Fruit fly (Drosophila melanogaster): ENCODE results near the gene Wnt6.

Wnt6 gene

DNA sequence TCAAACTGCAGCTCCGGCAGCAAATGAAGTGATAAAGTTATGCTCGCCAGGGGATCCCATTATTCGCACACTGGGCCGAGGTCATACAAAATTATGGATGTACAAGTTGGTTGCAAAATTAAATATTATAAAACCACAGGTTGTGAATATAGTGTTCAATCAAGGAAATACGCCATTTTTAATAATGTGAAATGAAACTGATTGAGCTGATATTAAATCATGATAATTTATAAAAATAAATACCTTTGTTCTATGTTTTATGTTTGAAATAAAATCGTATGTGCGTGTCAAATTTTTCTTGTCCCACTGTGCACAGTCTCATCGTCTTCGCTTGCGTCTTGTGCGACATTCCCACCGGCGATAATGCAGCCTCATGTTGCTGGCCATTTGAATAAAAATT lies 37.6 kb upstream of the Wnt6 start:
- TF ChIP-seq dac (GFP tag; optimal IDR thresholded peaks at IDR 0.05) (peak; percentile 27), Blimp-1 (GFP tag; optimal IDR thresholded peaks at IDR 0.05) (no peak), Hr38 (GFP tag; optimal IDR thresholded peaks at IDR 0.05) (no peak), Lpt (GFP tag; optimal IDR thresholded peaks at IDR 0.05) (peak; percentile 45), ss (GFP tag; optimal IDR thresholded peaks at IDR 0.05) (peak; percentile 22 to 31), CG6163 (GFP tag; IDR thresholded peaks at IDR 0.05) (peak; percentile 55; the same call in 1 of the 3 replicates), CG15336 (GFP tag; IDR thresholded peaks at IDR 0.05) (peak; percentile 80), achi (GFP tag; optimal IDR thresholded peaks at IDR 0.05) (peak; percentile 68), fd85E (GFP tag; optimal IDR thresholded peaks at IDR 0.05) (no peak), CG3032 (tag; optimal IDR thresholded peaks at IDR 0.05) (peak; percentile 48), CG8319 (GFP tag; optimal IDR thresholded peaks at IDR 0.05) (peak; percentile 7), CG11294 (GFP tag; IDR thresholded peaks at IDR 0.05) (no peak), Ets21C (GFP tag; optimal IDR thresholded peaks at IDR 0.05) (peak; percentile 41), Gug (GFP tag; IDR thresholded peaks at IDR 0.05) (no peak), CG6792 (GFP tag; optimal IDR thresholded peaks at IDR 0.05) (peak; percentile 20), CG9139 (GFP tag; optimal IDR thresholded peaks at IDR 0.05) (no peak), vri (GFP tag; optimal IDR thresholded peaks at IDR 0.05) (peak; percentile 21), OdsH (GFP tag; optimal IDR thresholded peaks at IDR 0.05) (peak; percentile 67), net (GFP tag; optimal IDR thresholded peaks at IDR 0.05) (peak; percentile 57), Smox (GFP tag; optimal IDR thresholded peaks at IDR 0.05) (peak; percentile 56), Eip75B (GFP tag; optimal IDR thresholded peaks at IDR 0.05) (peak; percentile 60), Sox15 (GFP tag; optimal IDR thresholded peaks at IDR 0.05) (peak; percentile 6), CG7368 (GFP tag; optimal IDR thresholded peaks at IDR 0.05) (peak; percentile 0), fkh (GFP tag; optimal IDR thresholded peaks at IDR 0.05) (no peak), acj6 (GFP tag; optimal IDR thresholded peaks at IDR 0.05) (peak; percentile 66), CG8119 (GFP tag; IDR thresholded peaks at IDR 0.05) (peak; percentile 76), Sox14 (GFP tag; optimal IDR thresholded peaks at IDR 0.05) (peak; percentile 63), salr (GFP tag; optimal IDR thresholded peaks at IDR 0.05) (peak; percentile 5 to 58), CG6854 (GFP tag; optimal IDR thresholded peaks at IDR 0.05) (no peak), dsx (GFP tag; optimal IDR thresholded peaks at IDR 0.05; ENCODE audit: poor library complexity, severe bottlenecking) (peak; percentile 24), fd59A (GFP tag; optimal IDR thresholded peaks at IDR 0.05) (peak; percentile 36), Hr4 (GFP tag; optimal IDR thresholded peaks at IDR 0.05) (peak; percentile 68), CG6808 (GFP tag; optimal IDR thresholded peaks at IDR 0.05) (peak; percentile 37), CG31627 (GFP tag; optimal IDR thresholded peaks at IDR 0.05) (peak; percentile 44), Eip78C (GFP tag) (peak; percentile 85), esn (GFP tag; optimal IDR thresholded peaks at IDR 0.05) (peak; percentile 67), CG6276 (GFP tag; optimal IDR thresholded peaks at IDR 0.05) (peak; percentile 48), topi (GFP tag; optimal IDR thresholded peaks at IDR 0.05) (peak; percentile 59), CG10669 (GFP tag; optimal IDR thresholded peaks at IDR 0.05) (peak; percentile 27), CG11762 (GFP tag; optimal IDR thresholded peaks at IDR 0.05; ENCODE audit: insufficient read depth) (peak; percentile 36), CG16779 (tag; optimal IDR thresholded peaks at IDR 0.05) (no peak), Sox102F (GFP tag; optimal IDR thresholded peaks at IDR 0.05) (peak; percentile 44), lz (GFP tag; optimal IDR thresholded peaks at IDR 0.05) (peak; percentile 49), CG34406 (GFP tag; optimal IDR thresholded peaks at IDR 0.05) (peak; percentile 46), svp (GFP tag) (peak; percentile 86), Met (GFP tag; optimal IDR thresholded peaks at IDR 0.05) (peak; percentile 70), CG1621 (tag; optimal IDR thresholded peaks at IDR 0.05) (peak; percentile 8), CG8632 (GFP tag; optimal IDR thresholded peaks at IDR 0.05) (peak; percentile 35), CG32006 (GFP tag; optimal IDR thresholded peaks at IDR 0.05) (peak; percentile 75), CG4318 (GFP tag; optimal IDR thresholded peaks at IDR 0.05) (peak; percentile 49), cyc (GFP tag; optimal IDR thresholded peaks at IDR 0.05) (peak; percentile 29), Eip93F (GFP tag; optimal IDR thresholded peaks at IDR 0.05) (no peak)
